Worm (Caenorhabditis elegans) whole organism, L3 larva: Measurements from ENCODE around the gene let-716.

ENCODE experiments used
- R02D3.7 ChIP-seq: fragments of 150-350 bp; optimal IDR thresholded peaks from 2 replicates; lab custom pipeline; 2014; ENCODE audit warnings: missing biosample characterization, missing genetic modification characterization
- ZK546.5 ChIP-seq: sonication (generic microtip); optimal IDR thresholded peaks from 2 replicates; lab custom pipeline; 2017; ENCODE audit warnings: missing biosample characterization, missing genetic modification characterization
- aly-2 ChIP-seq: fragments of 150-350 bp; optimal IDR thresholded peaks from 2 replicates; lab custom pipeline; 2014; ENCODE audit warnings: missing biosample characterization, missing genetic modification characterization
- ama-1 ChIP-seq: fragments of 150-350 bp; optimal IDR thresholded peaks from 2 replicates; lab custom pipeline; 2018
- ceh-16 ChIP-seq: sonication (generic microtip); optimal IDR thresholded peaks from 2 replicates; lab custom pipeline; 2017; ENCODE audit warnings: missing biosample characterization, missing genetic modification characterization
- ceh-28 ChIP-seq: fragments of 150-350 bp; optimal IDR thresholded peaks from 2 replicates; lab custom pipeline; 2014; ENCODE audit warnings: missing biosample characterization, missing genetic modification reagents, missing genetic modification characterization
- ceh-82 ChIP-seq: fragments of 150-350 bp; optimal IDR thresholded peaks from 2 replicates; lab custom pipeline; 2014; ENCODE audit warnings: missing biosample characterization, missing genetic modification characterization
- ceh-9 ChIP-seq: sonication (generic microtip); optimal IDR thresholded peaks from 2 replicates; lab custom pipeline; 2018; ENCODE audit warnings: missing biosample characterization, missing genetic modification characterization
- daf-12 ChIP-seq: fragments of 150-350 bp; optimal IDR thresholded peaks from 2 replicates; lab custom pipeline; 2014; ENCODE audit warnings: missing biosample characterization, missing genetic modification reagents, missing genetic modification characterization
- egl-27 ChIP-seq: sonication (generic microtip); optimal IDR thresholded peaks from 4 replicates; lab custom pipeline; 2017; ENCODE audit warnings: missing biosample characterization, missing genetic modification reagents, missing genetic modification characterization
- egl-5 ChIP-seq: fragments of 150-350 bp; optimal IDR thresholded peaks from 2 replicates; lab custom pipeline; 2017; ENCODE audit warnings: missing biosample characterization, missing genetic modification reagents, missing genetic modification characterization, inconsistent platforms
- elt-1 ChIP-seq: fragments of 150-350 bp; optimal IDR thresholded peaks from 2 replicates; lab custom pipeline; 2014; ENCODE audit warnings: missing biosample characterization, missing genetic modification characterization
- elt-2 ChIP-seq: sonication (generic microtip); optimal IDR thresholded peaks from 2 replicates; lab custom pipeline; 2016; ENCODE audit warnings: missing genetic modification reagents, mild to moderate bottlenecking, missing genetic modification characterization, missing compliant biosample characterization
- elt-3 ChIP-seq, 3 experiments: fragments of 150-350 bp in 1 of 3; sonication (generic microtip) in 2 of 3; optimal IDR thresholded peaks; 2 replicates in 2 of 3; 4 replicates in 1 of 3; lab custom pipeline; 2014 to 2017; ENCODE audit warnings: missing biosample characterization in 3 of 3, missing genetic modification characterization in 3 of 3
- eor-1 ChIP-seq, 2 experiments: fragments of 150-350 bp; optimal IDR thresholded peaks; 2 replicates each; lab custom pipeline; 2014 to 2018; ENCODE audit warnings: missing biosample characterization in 2 of 2, missing genetic modification characterization in 2 of 2
- fkh-10 ChIP-seq: sonication (generic microtip); optimal IDR thresholded peaks from 2 replicates; lab custom pipeline; 2017; ENCODE audit warnings: missing biosample characterization, missing genetic modification reagents, missing genetic modification characterization
- fkh-2 ChIP-seq: fragments of 150-350 bp; optimal IDR thresholded peaks from 2 replicates; lab custom pipeline; 2014; ENCODE audit warnings: missing biosample characterization, missing genetic modification reagents, missing genetic modification characterization
- fos-1 ChIP-seq: fragments of 150-350 bp; optimal IDR thresholded peaks from 2 replicates; lab custom pipeline; 2014; ENCODE audit warnings: missing biosample characterization, missing genetic modification characterization
- hmg-11 ChIP-seq: sonication (generic microtip); optimal IDR thresholded peaks from 2 replicates; lab custom pipeline; 2016; ENCODE audit warnings: missing genetic modification characterization, missing compliant biosample characterization
- jun-1 ChIP-seq: fragments of 150-350 bp; optimal IDR thresholded peaks from 2 replicates; lab custom pipeline; 2014; ENCODE audit warnings: missing biosample characterization, missing genetic modification reagents, missing genetic modification characterization
- lin-15B ChIP-seq: fragments of 150-350 bp; optimal IDR thresholded peaks from 2 replicates; lab custom pipeline; 2014; ENCODE audit warnings: missing biosample characterization, missing genetic modification characterization
- lsy-12 ChIP-seq: sonication (generic microtip); optimal IDR thresholded peaks from 2 replicates; lab custom pipeline; 2016; ENCODE audit warnings: mild to moderate bottlenecking, missing genetic modification characterization, missing compliant biosample characterization
- mdl-1 ChIP-seq: fragments of 150-350 bp; optimal IDR thresholded peaks from 2 replicates; lab custom pipeline; 2014; ENCODE audit warnings: missing biosample characterization, missing genetic modification characterization
- mml-1 ChIP-seq: fragments of 150-350 bp; sonication (generic microtip); optimal IDR thresholded peaks from 3 replicates; lab custom pipeline; 2014; ENCODE audit warnings: missing biosample characterization, missing genetic modification characterization
- nfya-1 ChIP-seq: sonication (generic microtip); optimal IDR thresholded peaks from 2 replicates; lab custom pipeline; 2017; ENCODE audit warnings: missing genetic modification characterization, mild to moderate bottlenecking, missing compliant biosample characterization, antibody characterized with exemption, moderate library complexity; ENCODE audit not compliant: insufficient read depth
- nhr-11 ChIP-seq: fragments of 150-350 bp; optimal IDR thresholded peaks from 2 replicates; lab custom pipeline; 2014; ENCODE audit warnings: missing biosample characterization, missing genetic modification characterization
- nhr-12 ChIP-seq: fragments of 150-350 bp; optimal IDR thresholded peaks from 2 replicates; lab custom pipeline; 2014; ENCODE audit warnings: missing biosample characterization, missing genetic modification characterization
- nhr-23 ChIP-seq: fragments of 150-350 bp; optimal IDR thresholded peaks from 2 replicates; lab custom pipeline; 2014; ENCODE audit warnings: missing biosample characterization, missing genetic modification reagents, missing genetic modification characterization
- nhr-237 ChIP-seq: fragments of 150-350 bp; optimal IDR thresholded peaks from 2 replicates; lab custom pipeline; 2014; ENCODE audit warnings: missing biosample characterization, missing genetic modification characterization
- nhr-25 ChIP-seq: sonication (generic microtip); optimal IDR thresholded peaks from 2 replicates; lab custom pipeline; 2017; ENCODE audit warnings: missing biosample characterization, missing genetic modification characterization
- nhr-28 ChIP-seq: fragments of 150-350 bp; optimal IDR thresholded peaks from 2 replicates; lab custom pipeline; 2014; ENCODE audit warnings: missing biosample characterization, missing genetic modification characterization
- nhr-43 ChIP-seq: sonication (generic microtip); optimal IDR thresholded peaks from 2 replicates; lab custom pipeline; 2016; ENCODE audit warnings: mild to moderate bottlenecking, missing genetic modification characterization, missing compliant biosample characterization; ENCODE audit not compliant: poor library complexity, severe bottlenecking
- nhr-67 ChIP-seq: fragments of 150-350 bp; optimal IDR thresholded peaks from 2 replicates; lab custom pipeline; 2014; ENCODE audit warnings: missing biosample characterization, missing genetic modification characterization
- nhr-76 ChIP-seq: fragments of 150-350 bp; sonication (generic microtip); optimal IDR thresholded peaks from 5 replicates; lab custom pipeline; 2014; ENCODE audit warnings: missing biosample characterization, missing genetic modification characterization
- nhr-77 ChIP-seq: fragments of 150-350 bp; optimal IDR thresholded peaks from 2 replicates; lab custom pipeline; 2014; ENCODE audit warnings: missing biosample characterization, missing genetic modification characterization
- pha-4 ChIP-seq: fragments of 150-350 bp; optimal IDR thresholded peaks from 2 replicates; lab custom pipeline; 2014; ENCODE audit warnings: missing biosample characterization, missing genetic modification reagents, missing genetic modification characterization
- pqm-1 ChIP-seq: fragments of 150-350 bp; optimal IDR thresholded peaks from 2 replicates; lab custom pipeline; 2017; ENCODE audit warnings: missing biosample characterization, missing genetic modification characterization, inconsistent platforms
- sea-2 ChIP-seq: fragments of 150-350 bp; sonication (generic microtip); optimal IDR thresholded peaks from 4 replicates; lab custom pipeline; 2014; ENCODE audit warnings: missing biosample characterization, missing genetic modification reagents, missing genetic modification characterization
- skn-1 ChIP-seq: fragments of 150-350 bp; optimal IDR thresholded peaks from 2 replicates; lab custom pipeline; 2014; ENCODE audit warnings: missing biosample characterization, missing genetic modification characterization
- snpc-4 ChIP-seq: fragments of 150-350 bp; optimal IDR thresholded peaks from 2 replicates; lab custom pipeline; 2014; ENCODE audit warnings: missing biosample characterization, missing genetic modification characterization
- tbx-2 ChIP-seq: sonication (generic microtip); optimal IDR thresholded peaks from 2 replicates; lab custom pipeline; 2016; ENCODE audit warnings: mild to moderate bottlenecking, missing genetic modification characterization, missing compliant biosample characterization
- unc-39 ChIP-seq: sonication (generic microtip); optimal IDR thresholded peaks from 4 replicates; lab custom pipeline; 2017; ENCODE audit warnings: missing biosample characterization, missing genetic modification characterization
- unc-62 ChIP-seq: fragments of 150-350 bp; sonication (generic microtip); optimal IDR thresholded peaks from 4 replicates; lab custom pipeline; 2014; ENCODE audit warnings: missing biosample characterization, missing genetic modification reagents, missing genetic modification characterization
- zag-1 ChIP-seq: fragments of 150-350 bp; optimal IDR thresholded peaks from 2 replicates; lab custom pipeline; 2014; ENCODE audit warnings: missing biosample characterization, missing genetic modification characterization
- ztf-11 ChIP-seq: fragments of 150-350 bp; optimal IDR thresholded peaks from 2 replicates; lab custom pipeline; 2014; ENCODE audit warnings: missing biosample characterization, missing genetic modification characterization
- ztf-4 ChIP-seq: fragments of 150-350 bp; optimal IDR thresholded peaks from 2 replicates; lab custom pipeline; 2014; ENCODE audit warnings: missing biosample characterization, missing genetic modification characterization

let-716 gene

DNA sequence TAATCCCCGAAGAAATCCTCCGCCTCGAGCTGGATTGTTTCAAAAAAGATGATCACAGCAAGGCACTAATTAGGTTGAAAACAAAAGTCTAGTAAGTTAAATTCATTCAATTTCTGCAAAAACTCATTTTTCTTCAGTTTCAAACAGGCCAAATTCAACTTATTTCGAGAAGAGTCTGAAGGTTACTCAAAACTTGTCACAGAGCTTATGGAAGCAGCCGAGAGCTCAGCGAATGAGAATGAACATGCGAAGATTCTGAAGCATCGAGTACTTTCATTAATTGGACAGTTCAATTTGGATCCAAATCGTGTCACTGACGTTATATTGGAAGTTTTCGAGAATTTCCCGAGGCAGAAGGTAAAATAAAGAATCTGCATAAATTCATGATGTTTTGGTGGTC is 14.8 kb upstream of the let-716 start:
- TF ChIP-seq elt-2: no peak
- TF ChIP-seq unc-39 (tag; lab: Kevin White, UChicago): no peak
- no peak for TF ChIP-seq fos-1
- TF ChIP-seq nhr-43 (tag; lab: Kevin White, UChicago): no peak
- no peak for TF ChIP-seq sea-2 (GFP tag; lab: Kevin White, UChicago)
- TF ChIP-seq fkh-2: no peak
- TF ChIP-seq unc-62: no peak
- no peak for TF ChIP-seq ztf-11 (tag; lab: Kevin White, UChicago)
- TF ChIP-seq elt-3 (tag; optimal IDR thresholded peaks at IDR 0.05; lab: Kevin White, UChicago): no peak
- TF ChIP-seq ceh-9: no peak
- no peak for TF ChIP-seq jun-1
- no peak for TF ChIP-seq egl-27 (tag; lab: Kevin White, UChicago)
- TF ChIP-seq nfya-1: no peak
- TF ChIP-seq nhr-77 (tag; lab: Kevin White, UChicago): no peak
- TF ChIP-seq snpc-4 (tag; lab: Kevin White, UChicago): no peak
- TF ChIP-seq ZK546.5 (tag; lab: Kevin White, UChicago): no peak
- TF ChIP-seq nhr-28 (tag; lab: Kevin White, UChicago): no peak
- no peak for TF ChIP-seq elt-1 (tag; lab: Kevin White, UChicago)
- TF ChIP-seq nhr-76 (tag; lab: Kevin White, UChicago): no peak
- no peak for TF ChIP-seq nhr-25 (tag; lab: Kevin White, UChicago)

DNA sequence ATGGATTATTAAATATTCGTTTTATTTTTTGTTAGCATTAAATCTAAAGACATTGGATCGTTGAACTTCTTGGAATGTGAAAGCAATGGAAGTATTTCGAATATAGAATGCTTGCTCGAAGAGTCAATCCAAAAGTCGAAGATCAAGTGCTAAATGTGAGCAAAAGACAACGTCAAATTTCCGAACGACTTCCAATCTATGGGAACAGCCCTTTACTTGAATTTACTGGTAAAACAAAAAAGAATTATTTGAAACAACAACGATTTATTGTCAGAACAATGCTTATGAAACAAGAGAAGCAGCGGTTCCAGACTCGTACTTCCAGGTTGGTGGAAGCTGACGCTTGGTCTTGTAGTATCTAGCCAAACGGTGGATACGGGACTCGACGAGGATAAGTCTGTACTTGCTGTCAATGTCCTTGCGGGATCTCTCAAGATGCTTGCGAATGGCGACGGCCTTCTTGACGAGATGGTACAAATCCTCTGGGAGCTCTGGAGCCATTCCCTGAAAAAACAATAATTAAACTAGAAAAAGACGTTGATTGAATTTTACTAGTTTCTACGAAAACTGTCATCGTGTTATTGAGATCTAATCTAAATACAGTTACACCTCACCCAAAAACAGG is 9.4 kb upstream of the let-716 start:
- peak; percentile 8 for TF ChIP-seq elt-2
- TF ChIP-seq nhr-67 (tag; lab: Kevin White, UChicago): no peak

ce11 chrIII:6374947-6375415 is 8.4 kb upstream of the let-716 start, which contains the start of the genes rps-13 and nfx-1:
Gene rps-13, minus strand, starts transcription at chrIII:6374997.
Gene nfx-1, plus strand, starts transcription at chrIII:6375379.
- TF ChIP-seq egl-27 (tag; lab: Kevin White, UChicago): no peak
- peak; percentile 73 for TF ChIP-seq skn-1 (tag; lab: Kevin White, UChicago)
- TF ChIP-seq lin-15B (tag; lab: Kevin White, UChicago): peak; percentile 83
- TF ChIP-seq nhr-43 (tag; lab: Kevin White, UChicago): peak; percentile 78
- peak; percentile 51 for TF ChIP-seq elt-2
- TF ChIP-seq unc-62: no peak
- TF ChIP-seq eor-1 (tag; optimal IDR thresholded peaks at IDR 0.05; lab: Kevin White, UChicago): no peak
- TF ChIP-seq daf-12: no peak
- TF ChIP-seq ceh-9: no peak
- TF ChIP-seq ama-1 (lab: Kevin White, UChicago): no peak
- no peak for TF ChIP-seq ceh-82 (tag; lab: Kevin White, UChicago)
- TF ChIP-seq nfya-1: peak; percentile 97
- peak; percentile 92 for TF ChIP-seq nhr-23 (tag; lab: Kevin White, UChicago)
- TF ChIP-seq fkh-2: no peak
- TF ChIP-seq R02D3.7 (tag; lab: Kevin White, UChicago): peak; percentile 43
- no peak for TF ChIP-seq nhr-67 (tag; lab: Kevin White, UChicago)
- TF ChIP-seq egl-5 (tag; lab: Kevin White, UChicago): peak; percentile 58
- TF ChIP-seq sea-2 (GFP tag; lab: Kevin White, UChicago): no peak
- no peak for TF ChIP-seq aly-2 (tag; lab: Kevin White, UChicago)
- no peak for TF ChIP-seq nhr-76 (tag; lab: Kevin White, UChicago)
- no peak for TF ChIP-seq mdl-1 (tag; lab: Kevin White, UChicago)
- no peak for TF ChIP-seq tbx-2 (tag; lab: Kevin White, UChicago)
- peak; percentile 34 for TF ChIP-seq pqm-1 (tag; lab: Kevin White, UChicago)
- TF ChIP-seq nhr-12 (tag; lab: Kevin White, UChicago): no peak
- TF ChIP-seq jun-1: no peak
- no peak for TF ChIP-seq ztf-11 (tag; lab: Kevin White, UChicago)
- TF ChIP-seq ZK546.5 (tag; lab: Kevin White, UChicago): no peak
- no peak for TF ChIP-seq elt-3 (tag; optimal IDR thresholded peaks at IDR 0.05; lab: Kevin White, UChicago)
- TF ChIP-seq nhr-11 (tag; lab: Kevin White, UChicago): peak; percentile 40
- TF ChIP-seq fos-1: no peak
- TF ChIP-seq fkh-10 (GFP tag; lab: Kevin White, UChicago): no peak
- no peak for TF ChIP-seq elt-1 (tag; lab: Kevin White, UChicago)
- no peak for TF ChIP-seq ztf-4 (tag; lab: Kevin White, UChicago)
- TF ChIP-seq pha-4 (tag; lab: Kevin White, UChicago): peak; percentile 94
- TF ChIP-seq nhr-77 (tag; lab: Kevin White, UChicago): no peak
- TF ChIP-seq snpc-4 (tag; lab: Kevin White, UChicago): no peak
- TF ChIP-seq nhr-25 (tag; lab: Kevin White, UChicago): peak; percentile 82
- no peak for TF ChIP-seq zag-1 (tag; lab: Kevin White, UChicago)
- TF ChIP-seq nhr-237 (tag; lab: Kevin White, UChicago): no peak
- peak; percentile 50 for TF ChIP-seq ceh-28 (tag; lab: Kevin White, UChicago)
- TF ChIP-seq mml-1 (tag; lab: Kevin White, UChicago): no peak
- no peak for TF ChIP-seq lsy-12 (tag; lab: Kevin White, UChicago)
- TF ChIP-seq nhr-28 (tag; lab: Kevin White, UChicago): no peak
- TF ChIP-seq unc-39 (tag; lab: Kevin White, UChicago): no peak
- no peak for TF ChIP-seq ceh-16
- peak; percentile 52 for TF ChIP-seq hmg-11 (tag; lab: Kevin White, UChicago)
